Worm (Caenorhabditis elegans): Measurements from ENCODE around the gene gyg-2.

gyg-2 gene

ce11 chrV:16744783-16745182, 1.3 kb downstream of the gyg-2 start:
- no peak for TF ChIP-seq nhr-76 (tag; optimal IDR thresholded peaks at IDR 0.05)
- no peak for TF ChIP-seq aly-2 (tag; optimal IDR thresholded peaks at IDR 0.05)
- TF ChIP-seq ZK546.5 (tag; optimal IDR thresholded peaks at IDR 0.05) = no peak
- no peak for TF ChIP-seq hmg-11 (tag; optimal IDR thresholded peaks at IDR 0.05)
- TF ChIP-seq ztf-4 (tag; optimal IDR thresholded peaks at IDR 0.05) = no peak
- no peak for TF ChIP-seq eor-1 (tag; optimal IDR thresholded peaks at IDR 0.05)
- TF ChIP-seq ceh-9 (tag; optimal IDR thresholded peaks at IDR 0.05) = no peak
- TF ChIP-seq nhr-237 (tag; optimal IDR thresholded peaks at IDR 0.05) = no peak
- TF ChIP-seq elt-3 (tag; optimal IDR thresholded peaks at IDR 0.05) = no peak
- TF ChIP-seq nhr-23 (tag; optimal IDR thresholded peaks at IDR 0.05) = no peak
- TF ChIP-seq lin-15B (tag; optimal IDR thresholded peaks at IDR 0.05) = no peak
- TF ChIP-seq pqm-1 (tag; optimal IDR thresholded peaks at IDR 0.05) = no peak
- TF ChIP-seq fkh-2 (tag; optimal IDR thresholded peaks at IDR 0.05) = no peak
- no peak for TF ChIP-seq fos-1 (tag; optimal IDR thresholded peaks at IDR 0.05)
- no peak for TF ChIP-seq elt-1 (tag; optimal IDR thresholded peaks at IDR 0.05)
- TF ChIP-seq lin-39 (tag; optimal IDR thresholded peaks at IDR 0.05) = no peak
- no peak for TF ChIP-seq unc-62 (GFP tag; optimal IDR thresholded peaks at IDR 0.05)

- TF ChIP-seq nfya-1 (tag; optimal IDR thresholded peaks at IDR 0.05; ENCODE audit: insufficient read depth) = no peak
- TF ChIP-seq elt-2 (tag; optimal IDR thresholded peaks at IDR 0.05) = no peak
- no peak for TF ChIP-seq nhr-77 (tag; optimal IDR thresholded peaks at IDR 0.05)
- TF ChIP-seq fkh-10 (GFP tag; optimal IDR thresholded peaks at IDR 0.05) = no peak
- TF ChIP-seq zag-1 (tag; optimal IDR thresholded peaks at IDR 0.05) = no peak
- TF ChIP-seq daf-12 (tag; optimal IDR thresholded peaks at IDR 0.05) = no peak
- TF ChIP-seq nhr-11 (tag; optimal IDR thresholded peaks at IDR 0.05) = no peak
- no peak for TF ChIP-seq nhr-12 (tag; optimal IDR thresholded peaks at IDR 0.05)
- no peak for TF ChIP-seq ceh-28 (tag; optimal IDR thresholded peaks at IDR 0.05)
- no peak for TF ChIP-seq jun-1 (tag; optimal IDR thresholded peaks at IDR 0.05)
These were observed 3.9 kb downstream of the gyg-2 start, which contains the start of gene T25E12.6 for ce11 chrV:16742123-16742522. TSS of gene T25E12.6 (plus strand) at chrV:16742423.

- no peak for TF ChIP-seq lin-39 (tag; optimal IDR thresholded peaks at IDR 0.05)
- TF ChIP-seq nhr-25 (tag; optimal IDR thresholded peaks at IDR 0.05) = no peak
- no peak for TF ChIP-seq ztf-4 (tag; optimal IDR thresholded peaks at IDR 0.05)
- TF ChIP-seq skn-1 (tag; optimal IDR thresholded peaks at IDR 0.05) = no peak
- no peak for TF ChIP-seq fos-1 (tag; optimal IDR thresholded peaks at IDR 0.05)
- TF ChIP-seq tbx-2 (tag; optimal IDR thresholded peaks at IDR 0.05) = no peak
- no peak for TF ChIP-seq hmg-11 (tag; optimal IDR thresholded peaks at IDR 0.05)
- no peak for TF ChIP-seq aly-2 (tag; optimal IDR thresholded peaks at IDR 0.05)
- TF ChIP-seq ZK546.5 (tag; optimal IDR thresholded peaks at IDR 0.05) = no peak
- no peak for TF ChIP-seq nhr-12 (tag; optimal IDR thresholded peaks at IDR 0.05)
- TF ChIP-seq nhr-77 (tag; optimal IDR thresholded peaks at IDR 0.05) = no peak
- TF ChIP-seq nhr-23 (tag; optimal IDR thresholded peaks at IDR 0.05) = no peak
- no peak for TF ChIP-seq unc-39 (tag; optimal IDR thresholded peaks at IDR 0.05)
- no peak for TF ChIP-seq snpc-4 (tag; optimal IDR thresholded peaks at IDR 0.05)
These were observed 7.0 kb downstream of the gyg-2 start, which contains the start of the genes clec-29 and clec-39 for ce11 chrV:16739100-16739499. TSS of gene clec-29 (minus strand) at chrV:16739200. TSS of gene clec-39 (plus strand) at chrV:16739268.

- TF ChIP-seq zag-1 (tag; optimal IDR thresholded peaks at IDR 0.05) (no peak), unc-62 (GFP tag; optimal IDR thresholded peaks at IDR 0.05) (no peak), mdl-1 (tag; optimal IDR thresholded peaks at IDR 0.05) (no peak), nhr-67 (tag; optimal IDR thresholded peaks at IDR 0.05) (no peak), pha-4 (tag; optimal IDR thresholded peaks at IDR 0.05) (no peak), lin-15B (tag; optimal IDR thresholded peaks at IDR 0.05) (no peak), elt-1 (tag; optimal IDR thresholded peaks at IDR 0.05) (no peak), elt-3 (tag; optimal IDR thresholded peaks at IDR 0.05) (no peak), jun-1 (tag; optimal IDR thresholded peaks at IDR 0.05) (no peak), ztf-4 (tag; optimal IDR thresholded peaks at IDR 0.05) (no peak), nhr-237 (tag; optimal IDR thresholded peaks at IDR 0.05) (no peak), sea-2 (GFP tag; optimal IDR thresholded peaks at IDR 0.05) (no peak), unc-39 (tag; optimal IDR thresholded peaks at IDR 0.05) (no peak)
These were observed 10.5 kb downstream of the gyg-2 start, which contains the start of the genes clec-38 and clec-34 for ce11 chrV:16735518-16735917. TSS of gene clec-38 (minus strand) at chrV:16735618. TSS of gene clec-34 (plus strand) at chrV:16735765.

Data from whole organism, L3 larva.